Fruit fly (Drosophila melanogaster) S2 (cell line): ENCODE measurements around the gene CG3740.

Experiments used
- CG8478 ChIP-seq: fragments of >200 bp; optimal IDR thresholded peaks from 2 replicates; lab custom pipeline; 2018
- CTCF ChIP-seq, 2 experiments: fragments of >200 bp; optimal IDR thresholded peaks; 2 replicates each; lab custom pipeline; 2018

dm6 chrX:1619699-1620309, 49.3 kb downstream of the CG3740 start:
- no peak for TF ChIP-seq CG8478 (lab: Kevin White, UChicago)
- TF ChIP-seq CTCF (optimal IDR thresholded peaks at IDR 0.05; lab: Kevin White, UChicago): no peak
